Fruit fly (Drosophila melanogaster): ENCODE data around the gene CG8188.

Gene CG8188

dm6 chrX:17698864-17699504, 3.8 kb downstream of the CG8188 start (continued):
- TF ChIP-seq CG32264 (GFP tag; optimal IDR thresholded peaks at IDR 0.05) (peak; percentile 73), Sp1 (GFP tag; optimal IDR thresholded peaks at IDR 0.05) (peak; percentile 92), sage (GFP tag; optimal IDR thresholded peaks at IDR 0.05) (peak; percentile 41), N (GFP tag; optimal IDR thresholded peaks at IDR 0.05) (no peak)

- TF ChIP-seq Vsx2 (GFP tag; optimal IDR thresholded peaks at IDR 0.05; ENCODE audit: partially characterized antibody) (no peak), CG32264 (GFP tag; optimal IDR thresholded peaks at IDR 0.05) (no peak), Myc (optimal IDR thresholded peaks at IDR 0.05) (no peak), h (GFP tag; optimal IDR thresholded peaks at IDR 0.05) (no peak), N (GFP tag; optimal IDR thresholded peaks at IDR 0.05) (no peak), jim (GFP tag; optimal IDR thresholded peaks at IDR 0.05) (no peak), dl (GFP tag; optimal IDR thresholded peaks at IDR 0.05; ENCODE audit: insufficient read depth in 1 of 2, partially characterized antibody in 2 of 2) (peak in 1 of 2 experiments; percentile 36), psq (GFP tag; optimal IDR thresholded peaks at IDR 0.05) (no peak), rgr (GFP tag; optimal IDR thresholded peaks at IDR 0.05) (no peak), Dif (GFP tag; optimal IDR thresholded peaks at IDR 0.05; ENCODE audit: partially characterized antibody) (peak; percentile 64)
These were observed 4.4 kb downstream of the CG8188 start, which contains the start of gene chas for dm6 chrX:17698436-17698835. chas (minus strand) TSS chrX:17698730.

DNA sequence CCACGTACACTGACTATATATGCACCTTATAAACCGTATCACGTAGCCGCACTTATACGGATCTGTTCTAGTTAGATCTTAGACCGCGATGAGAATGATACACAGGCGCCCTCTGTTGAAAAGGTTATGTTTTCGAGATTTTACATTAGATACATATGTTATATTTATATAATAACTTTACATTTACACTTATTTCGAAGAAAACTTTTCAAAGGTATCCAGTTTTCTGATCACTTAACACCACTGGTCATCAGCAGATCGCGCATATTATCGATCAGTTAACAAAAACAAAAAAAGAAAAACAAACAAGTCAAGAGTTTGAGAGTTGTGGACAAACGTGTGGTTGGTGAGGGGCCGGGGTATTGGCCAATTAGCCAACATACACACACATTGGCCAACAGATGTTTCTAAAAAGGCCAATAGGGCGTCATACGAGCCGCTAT, 5.1 kb downstream of the CG8188 start:
- TF ChIP-seq pan (optimal IDR thresholded peaks at IDR 0.05) (no peak), Vsx2 (GFP tag; optimal IDR thresholded peaks at IDR 0.05; ENCODE audit: partially characterized antibody) (peak; percentile 57)

- TF ChIP-seq HLH106 (tag; optimal IDR thresholded peaks at IDR 0.05) (peak; percentile 30), Rel (GFP tag; optimal IDR thresholded peaks at IDR 0.05) (no peak), Rel (tag; optimal IDR thresholded peaks at IDR 0.05) (no peak), CG9705 (GFP tag; optimal IDR thresholded peaks at IDR 0.05) (no peak), br (GFP tag; optimal IDR thresholded peaks at IDR 0.05) (peak; percentile 3), ey (GFP tag; optimal IDR thresholded peaks at IDR 0.05) (no peak)
These were observed 5.6 kb downstream of the CG8188 start for dm6 chrX:17697266-17697665.

dm6 chrX:17696637-17697036, 6.2 kb downstream of the CG8188 start:
- TF ChIP-seq CrebA (GFP tag; optimal IDR thresholded peaks at IDR 0.05; ENCODE audit: borderline replicate concordance): no peak
- TF ChIP-seq jim (GFP tag; optimal IDR thresholded peaks at IDR 0.05): no peak
- TF ChIP-seq pan (optimal IDR thresholded peaks at IDR 0.05): no peak
- no peak for TF ChIP-seq Mio (GFP tag; optimal IDR thresholded peaks at IDR 0.05)
- no peak for TF ChIP-seq Dfd (GFP tag; optimal IDR thresholded peaks at IDR 0.05)
- no peak for TF ChIP-seq Rel (GFP tag; optimal IDR thresholded peaks at IDR 0.05)
- peak; percentile 51 for TF ChIP-seq Rel (tag; optimal IDR thresholded peaks at IDR 0.05)
- no peak for TF ChIP-seq GATAd (GFP tag; optimal IDR thresholded peaks at IDR 0.05)
- TF ChIP-seq Hr83 (GFP tag; optimal IDR thresholded peaks at IDR 0.05; ENCODE audit: poor library complexity, severe bottlenecking): no peak
- TF ChIP-seq h (GFP tag; optimal IDR thresholded peaks at IDR 0.05): peak; percentile 61
- TF ChIP-seq Hnf4 (GFP tag; optimal IDR thresholded peaks at IDR 0.05): peak; percentile 60
- peak; percentile 79 for TF ChIP-seq HLH106 (tag; optimal IDR thresholded peaks at IDR 0.05)
- TF ChIP-seq tai (GFP tag; optimal IDR thresholded peaks at IDR 0.05): no peak
- TF ChIP-seq foxo (GFP tag; optimal IDR thresholded peaks at IDR 0.05): peak in 1 of 2 experiments; percentile 32
- no peak for TF ChIP-seq dsf (GFP tag; optimal IDR thresholded peaks at IDR 0.05; ENCODE audit: borderline replicate concordance)
- peak; percentile 17 for TF ChIP-seq dmrt93B (GFP tag; optimal IDR thresholded peaks at IDR 0.05)
- peak; percentile 5 for TF ChIP-seq Jra (GFP tag; optimal IDR thresholded peaks at IDR 0.05)
- TF ChIP-seq dl (GFP tag; optimal IDR thresholded peaks at IDR 0.05; ENCODE audit: insufficient read depth in 1 of 2, partially characterized antibody in 2 of 2): no peak
- no peak for TF ChIP-seq Abd-B (GFP tag; optimal IDR thresholded peaks at IDR 0.05)
- TF ChIP-seq Myc (optimal IDR thresholded peaks at IDR 0.05): no peak
- peak; percentile 70 for TF ChIP-seq br (GFP tag; optimal IDR thresholded peaks at IDR 0.05)
- TF ChIP-seq psq (GFP tag; optimal IDR thresholded peaks at IDR 0.05): peak; percentile 32
- TF ChIP-seq ey (GFP tag; optimal IDR thresholded peaks at IDR 0.05): peak; percentile 53
- TF ChIP-seq Sp1 (GFP tag; optimal IDR thresholded peaks at IDR 0.05): peak; percentile 79
- peak; percentile 69 for TF ChIP-seq fru (GFP tag; optimal IDR thresholded peaks at IDR 0.05)
- no peak for TF ChIP-seq Vsx2 (GFP tag; optimal IDR thresholded peaks at IDR 0.05; ENCODE audit: partially characterized antibody)
- no peak for TF ChIP-seq CG32264 (GFP tag; optimal IDR thresholded peaks at IDR 0.05)
- TF ChIP-seq woc (GFP tag; optimal IDR thresholded peaks at IDR 0.05): no peak
- peak; percentile 14 for TF ChIP-seq sv (GFP tag; optimal IDR thresholded peaks at IDR 0.05)
- TF ChIP-seq brk (GFP tag; optimal IDR thresholded peaks at IDR 0.05): no peak
- peak; percentile 21 for TF ChIP-seq OdsH (GFP tag; optimal IDR thresholded peaks at IDR 0.05)
- TF ChIP-seq CG9705 (GFP tag; optimal IDR thresholded peaks at IDR 0.05): peak; percentile 15
- no peak for TF ChIP-seq usp (GFP tag; optimal IDR thresholded peaks at IDR 0.05)
- TF ChIP-seq Hr78 (GFP tag; optimal IDR thresholded peaks at IDR 0.05): no peak
- TF ChIP-seq rgr (GFP tag; optimal IDR thresholded peaks at IDR 0.05): peak; percentile 49
- TF ChIP-seq Dif (GFP tag; optimal IDR thresholded peaks at IDR 0.05; ENCODE audit: partially characterized antibody): no peak
- no peak for TF ChIP-seq N (GFP tag; optimal IDR thresholded peaks at IDR 0.05)
- TF ChIP-seq sage (GFP tag; optimal IDR thresholded peaks at IDR 0.05): peak; percentile 29

Data from whole organism, wandering third instar larva.